Worm (Caenorhabditis elegans): ENCODE results near the gene F46E10.3.

F46E10.3 gene

DNA sequence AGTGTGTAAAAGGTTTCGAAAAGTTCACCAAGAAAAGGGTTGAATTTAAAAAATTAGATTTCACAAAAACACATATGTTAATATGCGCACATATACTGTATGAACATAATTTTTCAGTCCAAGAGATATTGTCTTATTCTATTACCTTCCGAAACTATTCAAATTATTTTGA lies at the start of gene F46E10.3:
F46E10.3 (plus strand) TSS at position 73 of the 172 bp plus-strand sequence.
- TF ChIP-seq med-1 (GFP tag; optimal IDR thresholded peaks at IDR 0.05; ENCODE audit: insufficient read depth) (no peak), tab-1 (GFP tag; IDR thresholded peaks at IDR 0.05) (no peak), ref-1 (GFP tag; conservative IDR thresholded peaks at IDR 0.05) (no peak), klf-2 (GFP tag; conservative IDR thresholded peaks at IDR 0.05) (no peak), flt-1 (GFP tag; IDR thresholded peaks at IDR 0.05) (no peak), cog-1 (tag; optimal IDR thresholded peaks at IDR 0.05) (no peak), T22C8.4 (GFP tag; IDR thresholded peaks at IDR 0.05) (no peak), ztf-23 (GFP tag; IDR thresholded peaks at IDR 0.05) (no peak), ztf-29 (GFP tag; IDR thresholded peaks at IDR 0.05) (no peak)

- TF ChIP-seq ref-1 (GFP tag; conservative IDR thresholded peaks at IDR 0.05) (no peak), T22C8.4 (GFP tag; IDR thresholded peaks at IDR 0.05) (no peak), ztf-29 (GFP tag; IDR thresholded peaks at IDR 0.05) (no peak), cog-1 (tag; optimal IDR thresholded peaks at IDR 0.05) (no peak), tab-1 (GFP tag; IDR thresholded peaks at IDR 0.05) (no peak), klf-2 (GFP tag; conservative IDR thresholded peaks at IDR 0.05) (no peak), flt-1 (GFP tag; IDR thresholded peaks at IDR 0.05) (no peak), med-1 (GFP tag; optimal IDR thresholded peaks at IDR 0.05; ENCODE audit: insufficient read depth) (no peak), ztf-23 (GFP tag; IDR thresholded peaks at IDR 0.05) (no peak)
Measured at ce11 chrV:6471208-6471607, 46.9 kb upstream of the F46E10.3 start.

- TF ChIP-seq flt-1 (GFP tag; IDR thresholded peaks at IDR 0.05) (no peak), ztf-29 (GFP tag; IDR thresholded peaks at IDR 0.05) (no peak), klf-2 (GFP tag; conservative IDR thresholded peaks at IDR 0.05) (no peak), T22C8.4 (GFP tag; IDR thresholded peaks at IDR 0.05) (no peak), cog-1 (tag; optimal IDR thresholded peaks at IDR 0.05) (no peak), med-1 (GFP tag; optimal IDR thresholded peaks at IDR 0.05; ENCODE audit: insufficient read depth) (no peak), tab-1 (GFP tag; IDR thresholded peaks at IDR 0.05) (no peak), ztf-23 (GFP tag; IDR thresholded peaks at IDR 0.05) (no peak), ref-1 (GFP tag; conservative IDR thresholded peaks at IDR 0.05) (no peak)
Measured at ce11 chrV:6476026-6476425, 42.1 kb upstream of the F46E10.3 start.

ce11 chrV:6485109-6485508 lies 33.0 kb upstream of the F46E10.3 start:
- TF ChIP-seq tab-1 (GFP tag; IDR thresholded peaks at IDR 0.05) (no peak), cog-1 (tag; optimal IDR thresholded peaks at IDR 0.05) (peak; percentile 12)

- TF ChIP-seq flt-1 (GFP tag; IDR thresholded peaks at IDR 0.05) = no peak
- no peak for TF ChIP-seq ztf-23 (GFP tag; IDR thresholded peaks at IDR 0.05)
- TF ChIP-seq ztf-29 (GFP tag; IDR thresholded peaks at IDR 0.05) = no peak
Measured at ce11 chrV:6487878-6488277, 30.2 kb upstream of the F46E10.3 start.

DNA sequence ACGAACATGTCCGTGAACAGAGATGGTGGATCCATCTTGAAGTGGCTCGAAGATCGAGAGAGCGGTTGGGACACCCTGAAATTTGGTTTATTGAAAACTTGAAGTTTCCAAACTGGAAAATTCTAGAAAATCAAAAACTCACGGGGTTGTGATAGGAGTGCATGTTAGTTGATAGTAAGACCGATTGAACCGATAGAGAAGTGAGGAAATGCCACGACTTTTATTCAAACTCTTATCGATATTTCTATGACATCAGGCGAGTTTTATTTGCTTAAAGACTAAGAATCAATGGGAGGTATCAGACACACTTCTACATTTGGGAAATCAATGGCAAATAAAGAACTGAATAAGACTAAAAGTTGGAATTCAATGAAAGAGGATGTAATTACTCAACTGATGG lies 29.2 kb upstream of the F46E10.3 start, which contains the start of gene lec-10:
lec-10 (minus strand) TSS at position 272 of the 400 bp plus-strand sequence.
- TF ChIP-seq T22C8.4 (GFP tag; IDR thresholded peaks at IDR 0.05) (0 out of 2 replicates have a peak, but pooled peaks have one; percentile 12), cog-1 (tag; optimal IDR thresholded peaks at IDR 0.05) (no peak)

DNA sequence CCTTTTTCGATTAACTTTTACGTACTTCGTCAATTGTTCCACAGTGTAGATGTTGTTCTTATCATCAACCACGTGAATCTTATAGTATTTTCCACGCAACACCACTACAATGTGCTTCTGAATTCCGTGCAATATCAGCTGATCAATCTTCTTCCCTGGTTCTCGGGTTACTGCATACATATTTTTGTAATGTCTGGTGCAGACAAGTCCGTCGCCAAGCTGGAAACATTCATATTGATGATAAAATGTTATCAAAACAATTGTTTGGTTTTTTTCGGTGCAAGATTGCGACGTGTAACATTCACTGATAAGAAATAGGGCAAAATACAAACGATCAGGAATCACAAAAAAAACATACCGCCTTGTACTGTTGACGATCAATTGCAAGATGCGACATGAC lies 25.6 kb upstream of the F46E10.3 start:
- no peak for TF ChIP-seq med-1 (GFP tag; optimal IDR thresholded peaks at IDR 0.05; ENCODE audit: insufficient read depth)
- TF ChIP-seq ztf-29 (GFP tag; IDR thresholded peaks at IDR 0.05) = no peak
- TF ChIP-seq ref-1 (GFP tag; conservative IDR thresholded peaks at IDR 0.05) = no peak

DNA sequence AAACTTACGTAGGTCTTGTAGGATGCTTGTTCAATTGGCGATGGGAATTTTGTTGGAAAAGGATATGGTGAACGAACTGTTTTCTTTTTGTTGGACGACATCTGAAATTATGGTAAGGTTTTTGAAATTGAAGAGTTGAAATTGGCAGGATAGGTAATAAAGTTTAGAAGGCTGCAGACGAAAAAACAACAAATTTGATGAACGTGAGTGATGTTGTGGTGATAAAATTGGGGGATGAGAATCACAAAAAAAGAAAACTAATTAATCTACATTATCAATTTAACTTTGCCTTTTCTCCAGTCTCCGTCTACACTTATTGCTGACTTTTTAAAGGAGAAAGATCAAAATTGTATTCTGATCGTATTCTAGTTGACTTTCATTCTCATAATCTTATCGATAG lies 24.3 kb upstream of the F46E10.3 start, which contains the start of gene cpt-6:
cpt-6 (minus strand) TSS at position 101 of the 400 bp plus-strand sequence.
- TF ChIP-seq klf-2 (GFP tag; conservative IDR thresholded peaks at IDR 0.05) = no peak
- TF ChIP-seq T22C8.4 (GFP tag; IDR thresholded peaks at IDR 0.05) = no peak
- no peak for TF ChIP-seq tab-1 (GFP tag; IDR thresholded peaks at IDR 0.05)
- no peak for TF ChIP-seq ztf-23 (GFP tag; IDR thresholded peaks at IDR 0.05)
- no peak for TF ChIP-seq cog-1 (tag; optimal IDR thresholded peaks at IDR 0.05)

DNA sequence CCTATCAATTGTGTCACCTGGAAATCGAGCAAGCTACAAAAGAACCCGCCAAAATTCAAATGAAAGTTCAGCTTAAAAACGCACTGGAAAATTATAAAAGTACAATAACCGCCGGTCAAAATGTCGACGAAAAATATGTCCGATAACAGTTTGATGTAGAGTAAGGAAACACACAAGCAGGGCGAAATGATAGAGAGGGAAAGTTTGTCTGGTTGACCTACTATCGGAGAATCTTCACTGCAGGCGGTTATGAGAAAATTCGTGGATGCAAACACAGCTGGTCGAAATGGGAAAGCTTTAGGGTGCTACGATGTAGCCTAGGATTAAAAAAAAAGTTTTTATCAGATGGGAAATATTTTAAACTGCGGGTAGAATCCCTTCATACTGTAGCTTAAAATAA lies 22.7 kb upstream of the F46E10.3 start:
- no peak for TF ChIP-seq med-1 (GFP tag; optimal IDR thresholded peaks at IDR 0.05; ENCODE audit: insufficient read depth)
- no peak for TF ChIP-seq tab-1 (GFP tag; IDR thresholded peaks at IDR 0.05)
- no peak for TF ChIP-seq klf-2 (GFP tag; conservative IDR thresholded peaks at IDR 0.05)
- TF ChIP-seq ztf-29 (GFP tag; IDR thresholded peaks at IDR 0.05) = no peak
- no peak for TF ChIP-seq flt-1 (GFP tag; IDR thresholded peaks at IDR 0.05)
- TF ChIP-seq T22C8.4 (GFP tag; IDR thresholded peaks at IDR 0.05) = no peak
- TF ChIP-seq ztf-23 (GFP tag; IDR thresholded peaks at IDR 0.05) = no peak
- no peak for TF ChIP-seq ref-1 (GFP tag; conservative IDR thresholded peaks at IDR 0.05)
- no peak for TF ChIP-seq cog-1 (tag; optimal IDR thresholded peaks at IDR 0.05)

DNA sequence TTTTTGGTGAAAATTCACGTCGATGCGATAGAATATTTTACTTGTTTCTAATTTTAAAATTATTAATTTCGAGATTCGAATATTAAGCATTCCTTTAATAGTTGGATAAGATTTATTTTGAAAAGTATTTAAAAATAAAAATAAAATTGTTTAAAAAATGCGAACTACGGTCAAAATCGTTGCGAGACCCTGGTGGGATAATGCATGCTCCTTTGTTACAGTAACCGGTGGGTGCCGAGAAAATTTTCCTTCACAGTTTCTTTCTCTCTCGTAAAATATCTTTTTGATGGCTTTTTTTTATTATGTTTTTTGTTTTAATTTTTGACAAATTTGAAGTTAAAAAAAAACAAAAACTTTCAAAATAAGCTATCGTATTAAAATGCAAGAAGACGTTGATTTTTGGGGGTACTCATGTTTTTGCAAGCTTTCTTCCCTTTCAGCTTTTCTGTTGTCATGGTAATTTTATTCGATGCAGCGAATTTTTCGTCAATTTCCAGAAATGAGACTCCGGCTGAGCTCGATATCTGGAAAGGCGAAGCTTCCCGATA lies 21.4 kb upstream of the F46E10.3 start, which contains the start of gene dgtr-1:
dgtr-1 (plus strand) TSS at position 498 of the 548 bp plus-strand sequence.
- no peak for TF ChIP-seq ref-1 (GFP tag; conservative IDR thresholded peaks at IDR 0.05)
- TF ChIP-seq klf-2 (GFP tag; conservative IDR thresholded peaks at IDR 0.05) = no peak
- TF ChIP-seq flt-1 (GFP tag; IDR thresholded peaks at IDR 0.05) = no peak
- no peak for TF ChIP-seq tab-1 (GFP tag; IDR thresholded peaks at IDR 0.05)
- TF ChIP-seq ztf-23 (GFP tag; IDR thresholded peaks at IDR 0.05) = no peak
- no peak for TF ChIP-seq T22C8.4 (GFP tag; IDR thresholded peaks at IDR 0.05)
- no peak for TF ChIP-seq cog-1 (tag; optimal IDR thresholded peaks at IDR 0.05)
- no peak for TF ChIP-seq ztf-29 (GFP tag; IDR thresholded peaks at IDR 0.05)
- no peak for TF ChIP-seq med-1 (GFP tag; optimal IDR thresholded peaks at IDR 0.05; ENCODE audit: insufficient read depth)

ce11 chrV:6498441-6498840 lies 19.7 kb upstream of the F46E10.3 start:
- no peak for TF ChIP-seq tab-1 (GFP tag; IDR thresholded peaks at IDR 0.05)
